Fruit fly (Drosophila melanogaster): ENCODE data around the gene CG14187.
A peak's percentile ranks its signal among the peaks of the same experiment; 100 is the strongest.

The CG14187 gene

DNA sequence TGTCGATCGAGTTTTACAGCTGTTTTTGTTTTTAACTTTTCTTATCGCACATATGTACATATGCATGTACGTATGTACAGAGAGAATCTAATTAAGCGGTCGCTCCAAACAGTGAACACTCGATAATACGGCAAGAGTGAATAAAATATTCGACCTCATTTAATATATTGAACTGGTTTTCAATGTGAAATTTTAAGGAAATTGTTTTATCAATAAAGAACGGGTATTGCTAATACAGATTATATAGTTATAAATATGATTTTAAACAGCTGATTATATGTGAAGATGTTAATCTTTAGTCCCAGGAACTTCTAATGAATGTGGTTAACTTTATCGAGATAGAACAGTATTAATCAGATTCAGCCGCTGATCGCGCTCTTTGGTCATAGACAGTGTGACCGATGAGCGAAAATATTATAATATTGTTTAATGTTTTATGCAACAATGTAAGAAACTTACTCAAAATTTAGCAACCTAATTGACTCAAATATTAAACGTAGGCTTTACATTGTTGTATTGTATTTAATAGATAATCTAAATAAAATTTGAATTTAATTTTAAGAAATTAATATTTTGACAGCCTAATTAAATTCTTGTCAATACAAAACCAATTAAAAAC is 28.1 kb upstream of the CG14187 start, which contains the start of gene CG7328 (continued):
- TF ChIP-seq CG6854 (GFP tag; optimal IDR thresholded peaks at IDR 0.05): peak; percentile 19
- TF ChIP-seq H2.0 (GFP tag; IDR thresholded peaks at IDR 0.05): peak; percentile 45; the same call in 1 of the 2 replicates
- peak; percentile 53 for TF ChIP-seq CG17912 (GFP tag; optimal IDR thresholded peaks at IDR 0.05)
- TF ChIP-seq org-1 (GFP tag; optimal IDR thresholded peaks at IDR 0.05): peak; percentile 3
- no peak for TF ChIP-seq sima (GFP tag; optimal IDR thresholded peaks at IDR 0.05)
- TF ChIP-seq CG14441 (GFP tag; IDR thresholded peaks at IDR 0.05): peak; percentile 14; the same call in 1 of the 2 replicates
- peak; percentile 63 for TF ChIP-seq Dip3 (GFP tag; optimal IDR thresholded peaks at IDR 0.05)
- TF ChIP-seq CG7271 (tag; optimal IDR thresholded peaks at IDR 0.05): no peak
- no peak for TF ChIP-seq pan (optimal IDR thresholded peaks at IDR 0.05)
- peak in 1 of 2 experiments; percentile 59 for TF ChIP-seq pan (GFP tag; optimal IDR thresholded peaks at IDR 0.05 in 1 of 2, IDR thresholded peaks at IDR 0.05 in 1 of 2)
- peak; percentile 53 for TF ChIP-seq CG9215 (GFP tag; IDR thresholded peaks at IDR 0.05)
- no peak for TF ChIP-seq Sry-δ (GFP tag; optimal IDR thresholded peaks at IDR 0.05)
- TF ChIP-seq grau (tag; optimal IDR thresholded peaks at IDR 0.05): peak; percentile 98
- TF ChIP-seq MBD-R2 (GFP tag; IDR thresholded peaks at IDR 0.05): peak; percentile 21; the same call in 1 of the 2 replicates
- TF ChIP-seq mam (GFP tag; optimal IDR thresholded peaks at IDR 0.05): peak; percentile 50
- TF ChIP-seq Blimp-1 (GFP tag; optimal IDR thresholded peaks at IDR 0.05): no peak
- peak; percentile 12; the same call in 1 of the 2 replicates for TF ChIP-seq ranshi (GFP tag; IDR thresholded peaks at IDR 0.05)
- peak; percentile 12 for TF ChIP-seq CG9437 (GFP tag; optimal IDR thresholded peaks at IDR 0.05)
- TF ChIP-seq bab2 (GFP tag; optimal IDR thresholded peaks at IDR 0.05): peak; percentile 41
- no peak for TF ChIP-seq Trl (optimal IDR thresholded peaks at IDR 0.05)
- peak; percentile 31 for TF ChIP-seq Trl (GFP tag; optimal IDR thresholded peaks at IDR 0.05)
- peak; percentile 18 for TF ChIP-seq maf-S (GFP tag; optimal IDR thresholded peaks at IDR 0.05)
- peak in 1 of 2 experiments; percentile 56 for TF ChIP-seq crp (GFP tag; optimal IDR thresholded peaks at IDR 0.05)
- TF ChIP-seq CG34224 (GFP tag; IDR thresholded peaks at IDR 0.05; ENCODE audit: partially characterized antibody): no peak
- peak; percentile 58 for TF ChIP-seq CG10366 (GFP tag; IDR thresholded peaks at IDR 0.05)
- no peak for TF ChIP-seq prd (optimal IDR thresholded peaks at IDR 0.05)
- no peak; the same call in 2 of the 3 replicates for TF ChIP-seq prd (GFP tag; IDR thresholded peaks at IDR 0.05)
- peak; percentile 97 for TF ChIP-seq row (GFP tag; IDR thresholded peaks at IDR 0.05)
- TF ChIP-seq shn (GFP tag; optimal IDR thresholded peaks at IDR 0.05): peak; percentile 36
- TF ChIP-seq CG12219 (GFP tag; optimal IDR thresholded peaks at IDR 0.05): peak; percentile 53
- TF ChIP-seq Pdp1 (GFP tag; optimal IDR thresholded peaks at IDR 0.05): peak in 1 of 2 experiments; percentile 28
- peak; percentile 28 for TF ChIP-seq CG6689 (GFP tag; IDR thresholded peaks at IDR 0.05)
- TF ChIP-seq Ptx1 (GFP tag; IDR thresholded peaks at IDR 0.05): peak; percentile 59; the same call in 1 of the 2 replicates
- TF ChIP-seq Nf-YC (tag; optimal IDR thresholded peaks at IDR 0.05): no peak
- peak; percentile 76 for TF ChIP-seq CG13424 (tag; optimal IDR thresholded peaks at IDR 0.05)
- TF ChIP-seq CG18476 (GFP tag; optimal IDR thresholded peaks at IDR 0.05): peak; percentile 12
- TF ChIP-seq CG43689 (GFP tag; IDR thresholded peaks at IDR 0.05): 0 out of 2 replicates have a peak, but pooled peaks have one; percentile 29
- TF ChIP-seq CG3847 (GFP tag; IDR thresholded peaks at IDR 0.05): peak; percentile 54
- TF ChIP-seq CG4854 (GFP tag; optimal IDR thresholded peaks at IDR 0.05): no peak
- TF ChIP-seq wek (GFP tag; optimal IDR thresholded peaks at IDR 0.05): peak; percentile 37
- 0 out of 3 replicates have a peak, but pooled peaks have one; percentile 25 for TF ChIP-seq otp (GFP tag; IDR thresholded peaks at IDR 0.05)
- TF ChIP-seq slbo (GFP tag; IDR thresholded peaks at IDR 0.05): peak; percentile 71
- TF ChIP-seq dpn (GFP tag; optimal IDR thresholded peaks at IDR 0.05): peak; percentile 23 to 43
- 0 out of 3 replicates have a peak, but pooled peaks have one; percentile 14 for TF ChIP-seq C15 (GFP tag; IDR thresholded peaks at IDR 0.05)
- no peak for TF ChIP-seq PHDP (tag; optimal IDR thresholded peaks at IDR 0.05)
- TF ChIP-seq CG12299 (tag; optimal IDR thresholded peaks at IDR 0.05): peak; percentile 6
- TF ChIP-seq cato (GFP tag; optimal IDR thresholded peaks at IDR 0.05; ENCODE audit: borderline replicate concordance): peak; percentile 5
- peak; percentile 27; the same call in 1 of the 2 replicates for TF ChIP-seq E2f1 (GFP tag; IDR thresholded peaks at IDR 0.05)
- no peak for TF ChIP-seq B-H1 (GFP tag; IDR thresholded peaks at IDR 0.05)
- TF ChIP-seq sob (GFP tag; IDR thresholded peaks at IDR 0.05): peak; percentile 52

All from whole organism, embryonic.